Worm (Caenorhabditis elegans): ENCODE results near the gene C16D9.1.

DNA sequence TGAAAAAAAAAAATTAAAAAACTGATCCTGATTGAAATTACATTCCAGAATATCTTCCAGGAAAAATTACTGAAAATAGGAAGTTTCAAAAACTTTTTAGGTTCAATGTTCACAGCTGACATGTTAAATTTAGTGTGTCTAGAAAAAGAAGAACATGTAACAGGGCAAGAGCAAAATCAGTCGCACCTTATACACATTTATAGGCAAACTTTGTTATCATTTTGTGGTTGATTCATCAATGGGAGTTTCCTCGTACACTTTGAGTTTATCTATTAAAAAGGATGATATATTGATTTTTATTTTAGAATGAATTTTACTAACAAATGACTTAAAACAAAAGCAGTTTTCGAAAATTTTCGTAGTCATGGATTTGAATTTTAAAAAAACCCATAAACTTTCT lies 15.9 kb upstream of the C16D9.1 start:
- TF ChIP-seq drap-1 (GFP tag; optimal IDR thresholded peaks at IDR 0.05) (no peak), hlh-1 (tag; optimal IDR thresholded peaks at IDR 0.05) (no peak), lsy-2 (tag; optimal IDR thresholded peaks at IDR 0.05) (no peak), nhr-12 (tag; optimal IDR thresholded peaks at IDR 0.05) (no peak), mep-1 (tag; optimal IDR thresholded peaks at IDR 0.05) (no peak), elt-3 (tag; optimal IDR thresholded peaks at IDR 0.05) (no peak), sem-2 (GFP tag; optimal IDR thresholded peaks at IDR 0.05) (no peak), nhr-237 (tag; optimal IDR thresholded peaks at IDR 0.05) (no peak), M03D4.4 (tag; optimal IDR thresholded peaks at IDR 0.05) (no peak)
